Worm (Caenorhabditis elegans): ENCODE results near the gene twk-12.

DNA sequence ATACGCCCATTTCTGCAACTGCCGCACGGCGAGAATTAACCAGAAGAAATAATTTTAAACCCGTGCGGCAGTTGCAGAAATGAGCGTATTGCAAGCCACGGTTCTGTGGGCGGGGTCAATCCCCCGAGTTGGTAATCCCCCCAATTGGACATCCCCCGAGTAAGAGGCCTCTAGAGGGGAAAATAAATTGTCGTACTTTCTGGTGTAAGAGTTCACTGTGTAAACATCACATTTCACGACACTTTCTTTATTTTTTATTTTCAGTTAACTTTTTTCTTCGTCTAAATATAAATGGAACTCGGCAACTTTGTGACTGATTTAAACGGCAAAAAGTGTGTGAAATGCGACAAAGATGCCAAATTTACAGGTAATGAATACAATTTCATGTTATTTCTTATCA lies 9.4 kb upstream of the twk-12 start, which contains the start of gene tut-2:
- TF ChIP-seq snpc-4 (tag; optimal IDR thresholded peaks at IDR 0.05): no peak
- TF ChIP-seq bed-3 (GFP tag; optimal IDR thresholded peaks at IDR 0.05): no peak
- no peak for TF ChIP-seq tbx-8 (GFP tag; optimal IDR thresholded peaks at IDR 0.05)
- no peak for TF ChIP-seq mep-1 (tag; optimal IDR thresholded peaks at IDR 0.05)
- TF ChIP-seq nhr-12 (tag; optimal IDR thresholded peaks at IDR 0.05): no peak
- no peak for TF ChIP-seq unc-120 (tag; optimal IDR thresholded peaks at IDR 0.05; ENCODE audit: poor library complexity, severe bottlenecking)
- TF ChIP-seq ztf-11 (tag; optimal IDR thresholded peaks at IDR 0.05): no peak
- TF ChIP-seq lin-13 (tag; optimal IDR thresholded peaks at IDR 0.05): no peak
- no peak for TF ChIP-seq drap-1 (GFP tag; optimal IDR thresholded peaks at IDR 0.05)
- TF ChIP-seq mls-2 (tag; optimal IDR thresholded peaks at IDR 0.05): no peak
- TF ChIP-seq nhr-237 (tag; optimal IDR thresholded peaks at IDR 0.05): no peak
- TF ChIP-seq nhr-28 (tag; optimal IDR thresholded peaks at IDR 0.05): no peak
- TF ChIP-seq ham-2 (GFP tag; optimal IDR thresholded peaks at IDR 0.05): no peak
